Worm (Caenorhabditis elegans): ENCODE results near the gene F13D12.8.

DNA sequence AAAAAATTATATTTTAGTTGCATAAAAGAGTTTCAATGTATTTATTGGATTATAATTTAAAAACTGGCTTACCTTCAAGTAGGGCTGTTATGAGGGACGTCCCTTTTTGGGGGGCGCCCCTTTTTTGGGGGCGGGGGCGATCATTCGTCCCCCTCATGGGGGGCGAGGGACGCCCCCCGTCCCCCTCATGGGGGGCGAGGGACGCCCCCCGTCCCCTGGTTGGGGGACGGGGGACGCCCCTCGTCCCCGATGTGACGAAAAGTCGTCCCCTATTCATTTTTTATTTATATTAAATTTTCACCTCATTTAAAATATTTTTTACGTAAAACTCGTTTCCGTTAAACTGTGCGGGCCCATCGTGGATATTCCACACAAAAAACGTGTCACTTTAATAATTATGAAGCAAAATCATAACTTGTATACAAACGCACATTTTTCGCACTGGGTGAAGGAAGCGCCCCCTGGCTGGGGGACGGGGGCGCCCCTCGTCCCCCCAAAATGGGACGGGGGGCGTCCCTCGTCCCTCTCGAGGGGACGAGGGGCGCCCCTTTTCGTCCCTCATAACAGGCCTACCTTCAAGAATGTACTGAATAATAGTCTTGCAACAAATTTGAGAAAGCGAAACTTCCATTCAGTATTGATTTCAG is 33.2 kb upstream of the F13D12.8 start:
- TF ChIP-seq nhr-28 (tag; optimal IDR thresholded peaks at IDR 0.05) (no peak), elt-1 (tag; optimal IDR thresholded peaks at IDR 0.05; ENCODE audit: borderline replicate concordance, insufficient read depth) (no peak), snpc-4 (tag; optimal IDR thresholded peaks at IDR 0.05) (no peak), nhr-237 (tag; optimal IDR thresholded peaks at IDR 0.05) (no peak)
